Worm (Caenorhabditis elegans): ENCODE data around the gene his-37.
A peak's percentile ranks its signal among the peaks of the same experiment; 100 is the strongest.

The his-37 gene

DNA sequence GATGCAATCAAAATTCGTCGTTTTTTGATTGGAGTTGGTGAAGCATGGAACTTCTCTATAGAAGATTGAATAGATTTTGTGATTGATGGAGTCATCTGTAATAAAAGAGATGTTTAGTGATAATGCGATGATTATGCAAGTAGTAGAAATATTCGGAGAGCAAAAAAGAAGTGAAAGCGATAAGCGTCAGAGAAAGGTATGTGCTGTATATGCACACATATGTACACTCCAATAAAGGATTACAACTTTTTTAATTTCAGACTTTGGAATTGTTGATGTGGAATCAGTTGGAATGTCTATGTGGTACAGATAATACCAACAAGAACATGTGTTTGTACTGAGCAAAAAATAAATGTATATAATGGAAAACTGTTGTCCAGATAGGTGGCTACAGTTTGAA, 23.3 kb downstream of the his-37 start, which contains the start of gene F25B3.5:
TSS of gene F25B3.5 (minus strand) at position 101 of the 400 bp plus-strand sequence.
- TF ChIP-seq tbx-2 (tag; optimal IDR thresholded peaks at IDR 0.05) (no peak), pag-3 (tag; optimal IDR thresholded peaks at IDR 0.05; ENCODE audit: borderline replicate concordance) (no peak), ahr-1 (tag; optimal IDR thresholded peaks at IDR 0.05) (no peak), C08G9.2 (tag; optimal IDR thresholded peaks at IDR 0.05) (no peak)

DNA sequence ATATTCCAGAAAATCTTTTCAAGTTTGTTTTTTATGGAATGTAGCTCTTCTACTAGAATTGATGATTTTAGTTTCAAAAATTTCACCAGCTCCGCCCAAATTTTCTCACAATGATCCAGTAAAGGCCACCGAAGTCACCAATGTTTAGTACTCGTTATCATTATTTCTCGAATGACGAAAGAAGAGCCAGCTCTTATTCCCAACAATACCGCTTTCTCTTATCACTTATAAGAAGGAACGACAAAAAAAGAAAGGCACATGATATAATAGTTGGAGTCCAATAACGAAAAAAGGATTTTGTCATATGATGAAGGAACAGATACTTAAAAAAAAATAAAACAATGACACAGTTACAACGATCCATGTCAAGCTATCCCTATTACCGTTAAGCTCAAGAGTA, 24.2 kb downstream of the his-37 start:
- TF ChIP-seq elt-2 (tag; optimal IDR thresholded peaks at IDR 0.05) (peak; percentile 3), che-1 (tag; optimal IDR thresholded peaks at IDR 0.05) (no peak)

ce11 chrV:9571673-9572072, 24.8 kb downstream of the his-37 start:
- TF ChIP-seq odd-2 (tag; optimal IDR thresholded peaks at IDR 0.05), result no peak
- no peak for TF ChIP-seq tbx-2 (tag; optimal IDR thresholded peaks at IDR 0.05)
- no peak for TF ChIP-seq ceh-31 (tag; optimal IDR thresholded peaks at IDR 0.05)
- no peak for TF ChIP-seq npax-4 (tag; optimal IDR thresholded peaks at IDR 0.05)
- TF ChIP-seq ceh-18 (tag; optimal IDR thresholded peaks at IDR 0.05), result no peak
- TF ChIP-seq elt-4 (tag; optimal IDR thresholded peaks at IDR 0.05), result no peak
- TF ChIP-seq pha-2 (tag; optimal IDR thresholded peaks at IDR 0.05), result no peak
- no peak for TF ChIP-seq ceh-19 (GFP tag; optimal IDR thresholded peaks at IDR 0.05)
- no peak for TF ChIP-seq unc-42 (tag; optimal IDR thresholded peaks at IDR 0.05)
- TF ChIP-seq dve-1 (tag; optimal IDR thresholded peaks at IDR 0.05), result no peak
- TF ChIP-seq F13H6.1 (tag; optimal IDR thresholded peaks at IDR 0.05), result no peak
- TF ChIP-seq ref-2 (tag; optimal IDR thresholded peaks at IDR 0.05), result no peak
- no peak for TF ChIP-seq unc-86 (tag; optimal IDR thresholded peaks at IDR 0.05)
- TF ChIP-seq pros-1 (tag; optimal IDR thresholded peaks at IDR 0.05), result no peak
- TF ChIP-seq ceh-30 (tag; optimal IDR thresholded peaks at IDR 0.05), result no peak
- TF ChIP-seq ceh-22 (tag; optimal IDR thresholded peaks at IDR 0.05), result no peak
- TF ChIP-seq pat-9 (tag; optimal IDR thresholded peaks at IDR 0.05), result no peak
- TF ChIP-seq ets-4 (tag; optimal IDR thresholded peaks at IDR 0.05), result no peak

- TF ChIP-seq fkh-6 (tag; optimal IDR thresholded peaks at IDR 0.05), result no peak
- no peak for TF ChIP-seq rnt-1 (tag; optimal IDR thresholded peaks at IDR 0.05)
- no peak for TF ChIP-seq hlh-13 (GFP tag; optimal IDR thresholded peaks at IDR 0.05)
- no peak for TF ChIP-seq madf-2 (tag; optimal IDR thresholded peaks at IDR 0.05)
- TF ChIP-seq sdc-2 (tag; optimal IDR thresholded peaks at IDR 0.05), result no peak
- no peak for TF ChIP-seq C08G9.2 (tag; optimal IDR thresholded peaks at IDR 0.05)
- TF ChIP-seq dmd-4 (tag; optimal IDR thresholded peaks at IDR 0.05; ENCODE audit: borderline replicate concordance), result no peak
- no peak for TF ChIP-seq mec-3 (tag; optimal IDR thresholded peaks at IDR 0.05; ENCODE audit: borderline replicate concordance)
- no peak for TF ChIP-seq Y22D7AL.16 (tag; optimal IDR thresholded peaks at IDR 0.05)
- TF ChIP-seq ceh-48 (tag; optimal IDR thresholded peaks at IDR 0.05), result no peak
- TF ChIP-seq ets-4 (tag; optimal IDR thresholded peaks at IDR 0.05), result no peak
- TF ChIP-seq ceh-6 (GFP tag; optimal IDR thresholded peaks at IDR 0.05), result no peak
- TF ChIP-seq eyg-1 (tag; optimal IDR thresholded peaks at IDR 0.05), result no peak
- no peak for TF ChIP-seq pax-1 (tag; optimal IDR thresholded peaks at IDR 0.05)
- no peak for TF ChIP-seq ceh-30 (tag; optimal IDR thresholded peaks at IDR 0.05)
- TF ChIP-seq nhr-11 (tag; optimal IDR thresholded peaks at IDR 0.05), result no peak
- TF ChIP-seq lin-11 (tag; optimal IDR thresholded peaks at IDR 0.05), result no peak
- TF ChIP-seq unc-86 (tag; optimal IDR thresholded peaks at IDR 0.05), result no peak
Observed at ce11 chrV:9576991-9577390, 30.1 kb downstream of the his-37 start, which contains the start of gene F25B3.2. Gene F25B3.2, plus strand, starts transcription at chrV:9577291.

All from whole organism, late embryonic.